Worm (Caenorhabditis elegans) whole organism, mixed stage, embryonic: ENCODE data around the gene dyla-1.

ENCODE experiments used
- elt-3 ChIP-seq: fragments of 150-350 bp; optimal IDR thresholded peaks from 2 replicates; lab custom pipeline; 2014; ENCODE audit warnings: missing biosample characterization, missing genetic modification characterization
- nhr-76 ChIP-seq: sonication (generic microtip); optimal IDR thresholded peaks from 2 replicates; lab custom pipeline; 2017; ENCODE audit warnings: missing biosample characterization, missing genetic modification characterization
- pha-4 ChIP-seq: fragments of 150-350 bp; optimal IDR thresholded peaks from 2 replicates; lab custom pipeline; 2018; ENCODE audit warnings: missing biosample characterization, missing genetic modification reagents, missing genetic modification characterization
- sptf-1 ChIP-seq: sonication (generic microtip); optimal IDR thresholded peaks from 2 replicates; lab custom pipeline; 2017; ENCODE audit warnings: mild to moderate bottlenecking, missing genetic modification characterization, moderate library complexity, missing compliant biosample characterization
- unc-120 ChIP-seq: sonication (generic microtip); optimal IDR thresholded peaks from 2 replicates; lab custom pipeline; 2017; ENCODE audit warnings: missing genetic modification characterization, missing compliant biosample characterization; ENCODE audit not compliant: poor library complexity, severe bottlenecking
- unc-39 ChIP-seq: fragments of 150-350 bp; optimal IDR thresholded peaks from 2 replicates; lab custom pipeline; 2014; ENCODE audit warnings: missing biosample characterization, missing genetic modification characterization
- unc-62 ChIP-seq: fragments of 150-350 bp; optimal IDR thresholded peaks from 2 replicates; lab custom pipeline; 2014; ENCODE audit warnings: missing biosample characterization, missing genetic modification reagents, missing genetic modification characterization

ce11 chrX:16863320-16863719, 22.5 kb downstream of the dyla-1 start:
- TF ChIP-seq pha-4 (tag; lab: Kevin White, UChicago) (no peak), elt-3 (tag; lab: Kevin White, UChicago) (no peak), sptf-1 (tag; lab: Kevin White, UChicago) (no peak), unc-62 (no peak), unc-39 (tag; lab: Kevin White, UChicago) (no peak), unc-120 (no peak), nhr-76 (tag; lab: Kevin White, UChicago) (no peak)
